Worm (Caenorhabditis elegans): ENCODE data around the gene W05B2.2.
A peak's percentile ranks its signal among the peaks of the same experiment; 100 is the strongest.

Gene W05B2.2

ce11 chrIII:10989491-10990032, 22.7 kb upstream of the W05B2.2 start (continued):
- TF ChIP-seq mdt-29 (GFP tag; IDR thresholded peaks at IDR 0.05) (peak; percentile 93), daf-12 (tag; optimal IDR thresholded peaks at IDR 0.05) (no peak), lsy-2 (tag; optimal IDR thresholded peaks at IDR 0.05) (peak; percentile 81 to 94), skn-1 (tag; optimal IDR thresholded peaks at IDR 0.05) (no peak), nhr-28 (tag; optimal IDR thresholded peaks at IDR 0.05) (peak; percentile 66), F10B5.3 (tag; optimal IDR thresholded peaks at IDR 0.05) (peak; percentile 91), nhr-10 (tag; optimal IDR thresholded peaks at IDR 0.05) (peak; percentile 74), nhr-41 (GFP tag; IDR thresholded peaks at IDR 0.05) (peak; percentile 98), Y75B8A.6 (GFP tag; IDR thresholded peaks at IDR 0.05) (peak; percentile 96), dmd-8 (GFP tag; IDR thresholded peaks at IDR 0.05) (peak; percentile 96), rbr-2 (tag; optimal IDR thresholded peaks at IDR 0.05) (peak; percentile 97), tra-1 (GFP tag; IDR thresholded peaks at IDR 0.05) (peak; percentile 97), nhr-6 (tag; optimal IDR thresholded peaks at IDR 0.05) (peak; percentile 65), F44E2.7 (GFP tag; IDR thresholded peaks at IDR 0.05) (peak; percentile 97), ctbp-1 (GFP tag; IDR thresholded peaks at IDR 0.05) (peak; percentile 98), Y105C5A.15 (GFP tag; IDR thresholded peaks at IDR 0.05) (peak; percentile 96), ama-1 (optimal IDR thresholded peaks at IDR 0.05) (peak; percentile 55), nhr-25 (tag; optimal IDR thresholded peaks at IDR 0.05; ENCODE audit: borderline replicate concordance, insufficient read depth) (peak; percentile 91), ceh-82 (tag; optimal IDR thresholded peaks at IDR 0.05) (no peak), lir-3 (tag; optimal IDR thresholded peaks at IDR 0.05) (peak; percentile 90), nhr-77 (tag; optimal IDR thresholded peaks at IDR 0.05) (peak; percentile 76), hlh-30 (tag; optimal IDR thresholded peaks at IDR 0.05; ENCODE audit: insufficient read depth) (peak; percentile 94), ZK337.2 (GFP tag; IDR thresholded peaks at IDR 0.05) (peak; percentile 92), ceh-44 (GFP tag; IDR thresholded peaks at IDR 0.05) (peak; percentile 97), pqm-1 (tag; optimal IDR thresholded peaks at IDR 0.05) (peak; percentile 34), hlh-11 (tag; optimal IDR thresholded peaks at IDR 0.05) (peak; percentile 88), saeg-2 (GFP tag; IDR thresholded peaks at IDR 0.05) (peak; percentile 94), lin-29 (GFP tag; IDR thresholded peaks at IDR 0.05) (peak; percentile 86), lin-13 (GFP tag; optimal IDR thresholded peaks at IDR 0.05) (peak; percentile 94), nhr-76 (tag; optimal IDR thresholded peaks at IDR 0.05) (no peak), F49E8.2 (tag; optimal IDR thresholded peaks at IDR 0.05; ENCODE audit: borderline replicate concordance) (peak; percentile 89), cey-2 (tag; optimal IDR thresholded peaks at IDR 0.05; ENCODE audit: borderline replicate concordance, insufficient read depth) (peak; percentile 80), dmd-9 (GFP tag; IDR thresholded peaks at IDR 0.05) (peak; percentile 94), hmg-1.1 (GFP tag; IDR thresholded peaks at IDR 0.05) (peak; percentile 99), daf-16 (GFP tag; optimal IDR thresholded peaks at IDR 0.05) (peak; percentile 89 to 92), daf-16 (tag; optimal IDR thresholded peaks at IDR 0.05) (peak; percentile 87), mes-2 (tag; optimal IDR thresholded peaks at IDR 0.05; ENCODE audit: poor library complexity, severe bottlenecking) (peak; percentile 96), zfp-2 (tag; optimal IDR thresholded peaks at IDR 0.05) (peak; percentile 80), fos-1 (tag; optimal IDR thresholded peaks at IDR 0.05) (no peak), ceh-32 (tag; optimal IDR thresholded peaks at IDR 0.05; ENCODE audit: poor library complexity) (peak; percentile 80), unc-130 (GFP tag; optimal IDR thresholded peaks at IDR 0.05) (peak; percentile 86), T20F7.1 (GFP tag; optimal IDR thresholded peaks at IDR 0.05) (peak; percentile 85), lin-38 (GFP tag; IDR thresholded peaks at IDR 0.05) (peak; percentile 94), nhr-111 (GFP tag; optimal IDR thresholded peaks at IDR 0.05) (peak; percentile 90), aly-2 (tag; optimal IDR thresholded peaks at IDR 0.05) (no peak), set-16 (GFP tag; IDR thresholded peaks at IDR 0.05) (peak; percentile 85), dpl-1 (GFP tag; optimal IDR thresholded peaks at IDR 0.05) (peak; percentile 84), vab-7 (GFP tag; IDR thresholded peaks at IDR 0.05) (peak; percentile 98), fkh-10 (GFP tag; optimal IDR thresholded peaks at IDR 0.05) (peak; percentile 84), pha-4 (GFP tag; IDR thresholded peaks at IDR 0.05) (peak; percentile 98), pha-4 (tag; optimal IDR thresholded peaks at IDR 0.05) (peak; percentile 31)
